Fruit fly (Drosophila melanogaster) whole organism, embryonic: Measurements from ENCODE around the gene Nup160.

Experiments
- Adf1 ChIP-seq: fragments of 200-800 bp; sonication (Bioruptor generic); IDR thresholded peaks from 2 replicates; pipeline ENCODE4 v1.3.6; 2022; ENCODE audit warnings: missing biosample characterization, missing genetic modification characterization
- Awh ChIP-seq: fragments of 200-800 bp; sonication (Bioruptor generic); IDR thresholded peaks from 2 replicates; pipeline ENCODE4, ENCODE4 v1.3.6; 2022; ENCODE audit warnings: missing biosample characterization, missing genetic modification characterization
- BtbVII ChIP-seq: fragments of 200-800 bp; sonication (Bioruptor generic); optimal IDR thresholded peaks from 3 replicates; lab custom pipeline; 2017; ENCODE audit warnings: missing biosample characterization, mild to moderate bottlenecking, missing genetic modification characterization
- Bteb2 ChIP-seq: fragments of 200-800 bp; sonication (Bioruptor generic); optimal IDR thresholded peaks from 2 replicates; lab custom pipeline; 2016; ENCODE audit warnings: missing biosample characterization, missing genetic modification characterization
- CG10366 ChIP-seq: fragments of 200-800 bp; sonication (Bioruptor generic); IDR thresholded peaks from 2 replicates; pipeline ENCODE4 v1.3.6; 2022; ENCODE audit warnings: missing biosample characterization, missing genetic modification characterization
- CG10654 ChIP-seq: fragments of 200-800 bp; sonication (Bioruptor generic); optimal IDR thresholded peaks from 2 replicates; lab custom pipeline; 2016; ENCODE audit warnings: missing biosample characterization, missing genetic modification characterization
- CG11560 ChIP-seq: fragments of 200-800 bp; sonication (Bioruptor generic); IDR thresholded peaks from 3 replicates; pipeline ENCODE4 v1.3.6; 2022; ENCODE audit warnings: missing biosample characterization, missing genetic modification characterization
- CG14050 ChIP-seq: fragments of 200-800 bp; sonication (Bioruptor generic); IDR thresholded peaks from 3 replicates; pipeline ENCODE4 v1.3.6; 2022; ENCODE audit warnings: missing biosample characterization, missing genetic modification characterization
- CG16863 ChIP-seq: fragments of 200-800 bp; sonication (Bioruptor generic); optimal IDR thresholded peaks from 3 replicates; lab custom pipeline; 2016; ENCODE audit warnings: missing biosample characterization, missing genetic modification characterization
- CG17802 ChIP-seq: fragments of 200-800 bp; sonication (Bioruptor generic); optimal IDR thresholded peaks from 2 replicates; lab custom pipeline; 2018; ENCODE audit warnings: missing biosample characterization, mild to moderate bottlenecking, missing genetic modification characterization, moderate library complexity
- CG2116 ChIP-seq: fragments of 200-800 bp; sonication (Bioruptor generic); optimal IDR thresholded peaks from 3 replicates; lab custom pipeline; 2018; ENCODE audit warnings: missing biosample characterization, mild to moderate bottlenecking, missing genetic modification characterization
- CG2875 ChIP-seq: fragments of 200-800 bp; sonication (Bioruptor generic); optimal IDR thresholded peaks from 2 replicates; lab custom pipeline; 2017; ENCODE audit warnings: missing biosample characterization, mild to moderate bottlenecking, missing genetic modification characterization, missing genetic modification reagents
- CG2889 ChIP-seq: fragments of 200-800 bp; sonication (Bioruptor generic); IDR thresholded peaks from 3 replicates; pipeline ENCODE4 v1.3.6; 2022; ENCODE audit warnings: missing biosample characterization, missing genetic modification characterization
- CG6175 ChIP-seq: fragments of 200-800 bp; sonication (Bioruptor generic); IDR thresholded peaks from 3 replicates; pipeline ENCODE4 v1.3.6; 2022; ENCODE audit warnings: missing biosample characterization, missing genetic modification characterization
- CG6683 ChIP-seq: fragments of 200-800 bp; sonication (Bioruptor generic); optimal IDR thresholded peaks from 2 replicates; lab custom pipeline; 2017; ENCODE audit warnings: missing biosample characterization, mild to moderate bottlenecking, missing genetic modification characterization, missing genetic modification reagents
- CG6791 ChIP-seq: fragments of 200-800 bp; sonication (Bioruptor generic); IDR thresholded peaks from 3 replicates; pipeline ENCODE4 v1.3.6; 2022; ENCODE audit warnings: missing biosample characterization, missing genetic modification characterization; ENCODE audit not compliant: partially characterized antibody
- CG7271 ChIP-seq: fragments of 200-800 bp; sonication (Bioruptor generic); optimal IDR thresholded peaks from 2 replicates; lab custom pipeline; 2018; ENCODE audit warnings: missing biosample characterization, mild to moderate bottlenecking, missing genetic modification characterization, moderate library complexity
- CG7839 ChIP-seq: fragments of 200-800 bp; sonication (Bioruptor generic); optimal IDR thresholded peaks from 3 replicates; lab custom pipeline; 2018; ENCODE audit warnings: missing biosample characterization, mild to moderate bottlenecking, missing genetic modification characterization, moderate library complexity
- CG8478 ChIP-seq: fragments of >200 bp; optimal IDR thresholded peaks from 2 replicates; lab custom pipeline; 2018
- Camta ChIP-seq: fragments of 200-800 bp; sonication (Bioruptor generic); optimal IDR thresholded peaks from 2 replicates; lab custom pipeline; 2016; ENCODE audit warnings: missing biosample characterization, missing genetic modification characterization
- Dek ChIP-seq: fragments of 200-800 bp; sonication (Bioruptor generic); optimal IDR thresholded peaks from 3 replicates; lab custom pipeline; 2019; ENCODE audit warnings: missing biosample characterization, mild to moderate bottlenecking, missing genetic modification characterization, moderate library complexity
- GATAe ChIP-seq: fragments of 200-800 bp; sonication (Bioruptor generic); conservative IDR thresholded peaks from 2 replicates; pipeline ENCODE4 v1.3.6; 2022; ENCODE audit warnings: missing biosample characterization, missing genetic modification characterization
- Gsc ChIP-seq: fragments of 200-800 bp; sonication (Bioruptor generic); IDR thresholded peaks from 2 replicates; pipeline ENCODE4 v1.3.6; 2022; ENCODE audit warnings: missing biosample characterization, missing genetic modification characterization
- Gug ChIP-seq: fragments of 200-800 bp; sonication (Bioruptor generic); IDR thresholded peaks from 4 replicates; pipeline ENCODE4 v1.3.6; 2022; ENCODE audit warnings: missing biosample characterization, missing genetic modification characterization
- H15 ChIP-seq: fragments of 200-800 bp; sonication (Bioruptor generic); IDR thresholded peaks from 3 replicates; pipeline ENCODE4 v1.3.6; 2022; ENCODE audit warnings: missing biosample characterization, missing genetic modification characterization
- Hr39 ChIP-seq: fragments of >200 bp; optimal IDR thresholded peaks from 2 replicates; lab custom pipeline; 2017
- NfI ChIP-seq: fragments of 200-800 bp; sonication (Bioruptor generic); optimal IDR thresholded peaks from 3 replicates; lab custom pipeline; 2018; ENCODE audit warnings: missing biosample characterization, mild to moderate bottlenecking, missing genetic modification characterization, moderate library complexity
- Ptx1 ChIP-seq: fragments of 200-800 bp; sonication (Bioruptor generic); IDR thresholded peaks from 2 replicates; pipeline ENCODE4 v1.3.6; 2022; ENCODE audit warnings: missing biosample characterization, missing genetic modification characterization
- Side ChIP-seq: fragments of 200-800 bp; sonication (Bioruptor generic); optimal IDR thresholded peaks from 2 replicates; lab custom pipeline; 2016; ENCODE audit warnings: missing biosample characterization, missing genetic modification characterization
- Sox102F ChIP-seq: fragments of 200-800 bp; sonication (Bioruptor generic); optimal IDR thresholded peaks from 2 replicates; lab custom pipeline; 2018; ENCODE audit warnings: missing biosample characterization, mild to moderate bottlenecking, missing genetic modification characterization, moderate library complexity
- Tbp ChIP-seq: fragments of >200 bp; optimal IDR thresholded peaks from 2 replicates; lab custom pipeline; 2018; ENCODE audit warnings: missing biosample characterization, missing genetic modification characterization
- Vsx1 ChIP-seq: fragments of 200-800 bp; sonication (Bioruptor generic); optimal IDR thresholded peaks from 2 replicates; lab custom pipeline; 2017; ENCODE audit warnings: missing biosample characterization, mild to moderate bottlenecking, missing genetic modification characterization, missing genetic modification reagents
- ac ChIP-seq: fragments of 200-800 bp; sonication (Bioruptor generic); optimal IDR thresholded peaks from 3 replicates; lab custom pipeline; 2017; ENCODE audit warnings: missing biosample characterization, mild to moderate bottlenecking, missing genetic modification characterization
- cad ChIP-seq: fragments of >200 bp; optimal IDR thresholded peaks from 2 replicates; lab custom pipeline; 2017; ENCODE audit warnings: missing biosample characterization, missing genetic modification characterization
- croc ChIP-seq: fragments of 200-800 bp; sonication (Bioruptor generic); conservative IDR thresholded peaks from 3 replicates; pipeline ENCODE4 v1.3.6; 2022; ENCODE audit warnings: missing biosample characterization, missing genetic modification characterization
- dan ChIP-seq: fragments of 200-800 bp; sonication (Bioruptor generic); IDR thresholded peaks from 2 replicates; pipeline ENCODE4 v1.3.6; 2022; ENCODE audit warnings: missing biosample characterization, missing genetic modification characterization
- dm ChIP-seq: fragments of 200-800 bp; sonication (Bioruptor generic); optimal IDR thresholded peaks from 3 replicates; lab custom pipeline; 2016; ENCODE audit warnings: missing biosample characterization, missing genetic modification characterization
- dmrt11E ChIP-seq: fragments of 200-800 bp; sonication (Bioruptor generic); optimal IDR thresholded peaks from 3 replicates; lab custom pipeline; 2018; ENCODE audit warnings: missing biosample characterization, mild to moderate bottlenecking, missing genetic modification characterization, moderate library complexity
- dysf ChIP-seq: fragments of 200-800 bp; sonication (Bioruptor generic); IDR thresholded peaks from 3 replicates; pipeline ENCODE4 v1.3.6; 2022; ENCODE audit warnings: missing biosample characterization, missing genetic modification characterization
- en ChIP-seq: fragments of 200-800 bp; sonication (Bioruptor generic); optimal IDR thresholded peaks from 2 replicates; lab custom pipeline; 2016; ENCODE audit warnings: missing biosample characterization, missing genetic modification characterization
- her ChIP-seq: fragments of 200-800 bp; sonication (Bioruptor generic); optimal IDR thresholded peaks from 2 replicates; lab custom pipeline; 2016; ENCODE audit warnings: missing biosample characterization, missing genetic modification characterization
- jigr1 ChIP-seq: fragments of 200-800 bp; sonication (Bioruptor generic); IDR thresholded peaks from 3 replicates; pipeline ENCODE4 v1.3.6; 2022; ENCODE audit warnings: missing biosample characterization, missing genetic modification characterization
- klu ChIP-seq: fragments of 200-800 bp; sonication (Bioruptor generic); IDR thresholded peaks from 2 replicates; pipeline ENCODE4 v1.3.6; 2022; ENCODE audit warnings: missing biosample characterization, missing genetic modification characterization
- lmd ChIP-seq: fragments of 200-800 bp; sonication (Bioruptor generic); IDR thresholded peaks from 2 replicates; pipeline ENCODE4 v1.3.6; 2022; ENCODE audit warnings: missing biosample characterization, missing genetic modification characterization
- pita ChIP-seq: fragments of 200-800 bp; sonication (Bioruptor generic); optimal IDR thresholded peaks from 2 replicates; lab custom pipeline; 2017; ENCODE audit warnings: missing biosample characterization, mild to moderate bottlenecking, missing genetic modification characterization
- sima ChIP-seq: fragments of 200-800 bp; sonication (Bioruptor generic); optimal IDR thresholded peaks from 2 replicates; lab custom pipeline; 2016; ENCODE audit warnings: missing biosample characterization, missing genetic modification characterization
- so ChIP-seq: fragments of 200-800 bp; sonication (Bioruptor generic); IDR thresholded peaks from 3 replicates; pipeline ENCODE4 v1.3.6; 2022; ENCODE audit warnings: missing biosample characterization, missing genetic modification characterization
- stwl ChIP-seq: fragments of 200-800 bp; sonication (Bioruptor generic); optimal IDR thresholded peaks from 3 replicates; lab custom pipeline; 2018; ENCODE audit warnings: missing biosample characterization, mild to moderate bottlenecking, missing genetic modification characterization, moderate library complexity
- trem ChIP-seq: fragments of 200-800 bp; optimal IDR thresholded peaks from 3 replicates; lab custom pipeline; 2019; ENCODE audit warnings: missing biosample characterization, mild to moderate bottlenecking, missing genetic modification characterization, moderate library complexity
- zen ChIP-seq: fragments of 200-800 bp; sonication (Bioruptor generic); optimal IDR thresholded peaks from 3 replicates; lab custom pipeline; 2018; ENCODE audit warnings: missing biosample characterization, mild to moderate bottlenecking, missing genetic modification characterization, moderate library complexity
- zf30C ChIP-seq: fragments of 200-800 bp; sonication (Bioruptor generic); optimal IDR thresholded peaks from 3 replicates; lab custom pipeline; 2018; ENCODE audit warnings: missing biosample characterization, mild to moderate bottlenecking, missing genetic modification characterization

Nup160 gene

dm6 chr2L:11075114-11075513 lies 48.5 kb upstream of the Nup160 start, which contains the start of gene CG43725:
Gene CG43725 (plus strand): TSS chr2L:11075513.
- TF ChIP-seq klu (GFP tag; lab: Robert Waterston, UW): no peak
- peak; percentile 94 for TF ChIP-seq cad (GFP tag; lab: Kevin White, UChicago)
- TF ChIP-seq zen (tag; lab: Kevin White, UChicago): peak; percentile 86
- TF ChIP-seq CG7271 (tag; lab: Kevin White, UChicago): peak; percentile 7
- TF ChIP-seq dmrt11E (tag; lab: Kevin White, UChicago): no peak
- no peak for TF ChIP-seq CG6683 (GFP tag; lab: Kevin White, UChicago)
- TF ChIP-seq CG10366: no peak
- TF ChIP-seq ac (GFP tag; lab: Kevin White, UChicago): no peak

- no peak for TF ChIP-seq Sox102F
- TF ChIP-seq CG16863 (GFP tag; lab: Kevin White, UChicago): no peak
- TF ChIP-seq CG2875 (GFP tag; lab: Kevin White, UChicago): no peak
- no peak for TF ChIP-seq CG7839 (tag; lab: Kevin White, UChicago)
- TF ChIP-seq lmd (GFP tag; lab: Robert Waterston, UW): 0 out of 2 replicates have a peak, but pooled peaks have one; percentile 6
- no peak for TF ChIP-seq Adf1 (GFP tag; lab: Robert Waterston, UW)
- no peak for TF ChIP-seq NfI (GFP tag; lab: Kevin White, UChicago)
- TF ChIP-seq stwl: no peak
- TF ChIP-seq pita (GFP tag; lab: Kevin White, UChicago): no peak
- no peak for TF ChIP-seq sima (GFP tag; lab: Kevin White, UChicago)
- TF ChIP-seq jigr1 (GFP tag; lab: Robert Waterston, UW): 0 out of 3 replicates have a peak, but pooled peaks have one; percentile 6
- TF ChIP-seq H15: 0 out of 3 replicates have a peak, but pooled peaks have one; percentile 24
- TF ChIP-seq dan (GFP tag; lab: Robert Waterston, UW): no peak
- no peak for TF ChIP-seq Dek (tag; lab: Kevin White, UChicago)
- TF ChIP-seq Tbp (GFP tag; lab: Kevin White, UChicago): no peak
- TF ChIP-seq croc: no peak
- TF ChIP-seq CG14050: no peak
- TF ChIP-seq Gug (GFP tag; lab: Robert Waterston, UW): no peak
- no peak for TF ChIP-seq her (GFP tag; lab: Kevin White, UChicago)
- no peak for TF ChIP-seq CG2116 (GFP tag; lab: Kevin White, UChicago)
- TF ChIP-seq Hr39: peak; percentile 51
- no peak for TF ChIP-seq zf30C (GFP tag; lab: Kevin White, UChicago)
- TF ChIP-seq so (GFP tag; lab: Robert Waterston, UW): no peak
- no peak for TF ChIP-seq Vsx1 (GFP tag; lab: Kevin White, UChicago)
- no peak for TF ChIP-seq BtbVII (GFP tag; lab: Kevin White, UChicago)
- TF ChIP-seq CG6175 (GFP tag; lab: Robert Waterston, UW): 0 out of 3 replicates have a peak, but pooled peaks have one; percentile 14
- TF ChIP-seq CG11560 (tag; lab: Robert Waterston, UW): 0 out of 3 replicates have a peak, but pooled peaks have one; percentile 16
- no peak for TF ChIP-seq GATAe (GFP tag; lab: Robert Waterston, UW)
- no peak for TF ChIP-seq Awh (GFP tag; lab: Robert Waterston, UW)
- no peak for TF ChIP-seq Bteb2 (GFP tag; lab: Kevin White, UChicago)
- TF ChIP-seq dysf: no peak
- no peak for TF ChIP-seq Ptx1 (GFP tag; lab: Robert Waterston, UW)
- TF ChIP-seq CG10654 (GFP tag; lab: Kevin White, UChicago): no peak
- no peak for TF ChIP-seq CG17802 (tag; lab: Kevin White, UChicago)
- no peak for TF ChIP-seq en
- no peak for TF ChIP-seq trem (tag; lab: Kevin White, UChicago)
- no peak for TF ChIP-seq CG8478 (lab: Kevin White, UChicago)
- no peak for TF ChIP-seq Gsc (GFP tag; lab: Robert Waterston, UW)
- no peak for TF ChIP-seq Side (GFP tag; lab: Kevin White, UChicago)
- 0 out of 3 replicates have a peak, but pooled peaks have one; percentile 31 for TF ChIP-seq CG2889 (GFP tag; lab: Robert Waterston, UW)
- TF ChIP-seq dm: no peak
- no peak for TF ChIP-seq Camta (GFP tag; lab: Kevin White, UChicago)
- TF ChIP-seq CG6791 (GFP tag; lab: Robert Waterston, UW): no peak
- no peak for TF ChIP-seq ac (GFP tag; lab: Kevin White, UChicago)
Observed at dm6 chr2L:11081337-11081736, 42.2 kb upstream of the Nup160 start, which contains the start of gene AstC. Gene AstC (minus strand): TSS chr2L:11081399.
